Worm (Caenorhabditis elegans): ENCODE measurements around the gene T28H11.8.

DNA sequence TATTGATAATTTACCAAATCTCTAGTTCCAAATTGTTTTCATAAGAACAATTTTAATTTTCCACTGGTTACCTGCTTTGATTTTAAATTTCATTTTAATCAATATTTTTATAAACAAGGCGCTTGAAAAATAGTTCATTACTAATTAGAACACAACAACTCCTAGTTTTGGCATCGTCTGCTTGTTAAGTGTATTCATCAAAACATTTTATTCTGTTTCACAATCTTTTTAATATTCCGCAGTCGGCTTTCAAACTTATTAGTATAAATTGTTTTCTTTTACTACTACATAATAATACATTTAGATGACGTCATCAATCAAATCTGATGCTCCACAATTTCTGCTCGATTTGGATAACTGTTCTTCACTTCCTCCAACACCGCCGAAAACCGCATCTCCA lies 18.0 kb downstream of the T28H11.8 start, which contains the start of gene pes-1:
- TF ChIP-seq ceh-13 (GFP tag; optimal IDR thresholded peaks at IDR 0.05) (no peak), hmg-4 (GFP tag; optimal IDR thresholded peaks at IDR 0.05) (no peak), pes-1 (GFP tag; IDR thresholded peaks at IDR 0.05) (no peak), scrt-1 (GFP tag; IDR thresholded peaks at IDR 0.05) (no peak), hnd-1 (tag; optimal IDR thresholded peaks at IDR 0.05) (no peak), ceh-36 (tag; optimal IDR thresholded peaks at IDR 0.05) (no peak), ets-7 (tag; optimal IDR thresholded peaks at IDR 0.05) (no peak), flt-1 (GFP tag; IDR thresholded peaks at IDR 0.05) (no peak), ama-1 (optimal IDR thresholded peaks at IDR 0.05) (no peak)
